Fruit fly (Drosophila melanogaster) whole organism, wandering third instar larva: ENCODE results near the gene CG11168.

Experiments used
- OdsH ChIP-seq: fragments of 200-800 bp; sonication (Bioruptor generic); optimal IDR thresholded peaks from 2 replicates; lab custom pipeline; 2016; ENCODE audit warnings: missing biosample characterization, mild to moderate bottlenecking, missing genetic modification characterization
- dmrt93B ChIP-seq: fragments of 200-800 bp; sonication (Bioruptor generic); optimal IDR thresholded peaks from 2 replicates; lab custom pipeline; 2018; ENCODE audit warnings: missing biosample characterization, mild to moderate bottlenecking, missing genetic modification characterization
- lola ChIP-seq: fragments of >200 bp; optimal IDR thresholded peaks from 2 replicates; lab custom pipeline; 2017; ENCODE audit warnings: missing biosample characterization, missing genetic modification characterization
- usp ChIP-seq: fragments of >200 bp; optimal IDR thresholded peaks from 2 replicates; lab custom pipeline; 2017; ENCODE audit warnings: missing biosample characterization, missing genetic modification characterization

- no peak for TF ChIP-seq usp
- TF ChIP-seq lola (GFP tag; lab: Kevin White, UChicago) = no peak
- TF ChIP-seq OdsH = peak; percentile 89
- TF ChIP-seq dmrt93B (GFP tag; lab: Kevin White, UChicago) = peak; percentile 66
Measured at dm6 chr3R:24893320-24893955, 24.5 kb upstream of the CG11168 start.
